Worm (Caenorhabditis elegans): ENCODE data around the gene slc-36.1.

DNA sequence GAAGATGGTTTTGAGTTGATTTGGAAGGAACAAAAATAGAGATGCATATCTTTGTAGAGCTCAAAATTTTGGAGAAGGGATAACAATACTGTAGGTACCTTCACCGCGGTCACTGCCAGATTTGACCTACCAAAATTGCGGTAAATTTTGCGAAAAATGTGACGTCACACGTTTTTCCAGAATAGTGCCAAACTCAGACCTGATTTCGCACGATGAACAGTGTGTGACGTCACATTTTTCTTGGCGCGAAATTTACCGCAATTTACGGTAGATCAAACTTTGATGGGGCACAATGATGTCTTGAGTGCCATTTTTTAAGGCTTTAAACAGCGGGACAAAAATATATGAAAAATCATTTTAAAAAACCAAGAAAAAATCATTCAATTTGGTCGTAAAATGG, 21.6 kb downstream of the slc-36.1 start:
- TF ChIP-seq unc-62 (GFP tag; optimal IDR thresholded peaks at IDR 0.05) (no peak), ceh-63 (GFP tag; optimal IDR thresholded peaks at IDR 0.05) (no peak), hlh-17 (GFP tag; optimal IDR thresholded peaks at IDR 0.05; ENCODE audit: borderline replicate concordance) (no peak), nhr-11 (tag; optimal IDR thresholded peaks at IDR 0.05) (no peak), C34B4.2 (tag; optimal IDR thresholded peaks at IDR 0.05) (no peak), lin-39 (tag; optimal IDR thresholded peaks at IDR 0.05) (no peak), fkh-10 (GFP tag; optimal IDR thresholded peaks at IDR 0.05) (no peak), elt-2 (tag; optimal IDR thresholded peaks at IDR 0.05) (no peak), snpc-4 (tag; optimal IDR thresholded peaks at IDR 0.05) (no peak), egl-27 (tag; optimal IDR thresholded peaks at IDR 0.05) (no peak), zag-1 (tag; optimal IDR thresholded peaks at IDR 0.05) (no peak), skn-1 (tag; optimal IDR thresholded peaks at IDR 0.05) (no peak), sptf-1 (tag; optimal IDR thresholded peaks at IDR 0.05) (no peak)

All from whole organism, L1 larva.